Worm (Caenorhabditis elegans) whole organism, midembryonic: ENCODE measurements around the gene pcp-2.

Experiments
- T22C8.4 ChIP-seq: fragments of 200-800 bp; sonication (Bioruptor generic); IDR thresholded peaks from 2 replicates; pipeline ENCODE4 v1.3.6; 2022; ENCODE audit warnings: missing genetic modification characterization, missing compliant biosample characterization
- cog-1 ChIP-seq: sonication (generic microtip); optimal IDR thresholded peaks from 2 replicates; lab custom pipeline; 2016; ENCODE audit warnings: missing genetic modification characterization, missing compliant biosample characterization
- flt-1 ChIP-seq: fragments of 200-800 bp; sonication (Bioruptor generic); IDR thresholded peaks from 2 replicates; pipeline ENCODE4 v1.3.6; 2022; ENCODE audit warnings: missing genetic modification characterization, missing compliant biosample characterization
- klf-2 ChIP-seq: fragments of 200-800 bp; sonication (Bioruptor generic); conservative IDR thresholded peaks from 2 replicates; pipeline ENCODE4 v1.3.6; 2022; ENCODE audit warnings: missing genetic modification reagents, missing genetic modification characterization, missing compliant biosample characterization
- med-1 ChIP-seq: sonication (generic microtip); optimal IDR thresholded peaks from 2 replicates; lab custom pipeline; 2017; ENCODE audit warnings: missing genetic modification characterization, mild to moderate bottlenecking, missing compliant biosample characterization, antibody characterized with exemption, missing genetic modification reagents; ENCODE audit not compliant: insufficient read depth
- tab-1 ChIP-seq: fragments of 200-800 bp; sonication (Bioruptor generic); IDR thresholded peaks from 2 replicates; pipeline ENCODE4 v1.3.6; 2022; ENCODE audit warnings: missing genetic modification characterization, missing compliant biosample characterization
- ztf-23 ChIP-seq: fragments of 200-800 bp; sonication (Bioruptor generic); IDR thresholded peaks from 2 replicates; pipeline ENCODE4 v1.3.6; 2022; ENCODE audit warnings: missing genetic modification reagents, missing genetic modification characterization, missing compliant biosample characterization
- ztf-29 ChIP-seq: fragments of 200-800 bp; sonication (Bioruptor generic); IDR thresholded peaks from 2 replicates; pipeline ENCODE4 v1.3.6; 2022; ENCODE audit warnings: missing genetic modification reagents, missing genetic modification characterization, missing compliant biosample characterization

ce11 chrIV:9159863-9160262 is 5.1 kb downstream of the pcp-2 start:
- TF ChIP-seq ztf-23 (GFP tag; lab: Robert Waterston, UW) (no peak), cog-1 (tag; lab: Kevin White, UChicago) (no peak), med-1 (GFP tag; lab: Kevin White, UChicago) (no peak), T22C8.4 (no peak), flt-1 (GFP tag; lab: Robert Waterston, UW) (no peak), tab-1 (GFP tag; lab: Robert Waterston, UW) (no peak), klf-2 (GFP tag; lab: Robert Waterston, UW) (no peak), ztf-29 (no peak)
